Worm (Caenorhabditis elegans) whole organism, late embryonic: ENCODE measurements around the gene sri-6.

ENCODE experiments used
- C38D4.7 ChIP-seq: fragments of 200-800 bp; sonication (Bioruptor generic); optimal IDR thresholded peaks from 2 replicates; lab custom pipeline; 2018; ENCODE audit warnings: mild to moderate bottlenecking, missing genetic modification characterization, moderate library complexity, missing compliant biosample characterization
- K02D7.2 ChIP-seq: sonication (generic microtip); optimal IDR thresholded peaks from 2 replicates; lab custom pipeline; 2017; ENCODE audit warnings: mild to moderate bottlenecking, missing genetic modification characterization, missing compliant biosample characterization
- K09A11.1 ChIP-seq: sonication (generic microtip); optimal IDR thresholded peaks from 2 replicates; lab custom pipeline; 2017; ENCODE audit warnings: antibody characterized with exemption, mild to moderate bottlenecking, missing genetic modification characterization, missing compliant biosample characterization; ENCODE audit not compliant: insufficient read depth
- Y22D7AL.16 ChIP-seq: sonication (generic microtip); optimal IDR thresholded peaks from 2 replicates; lab custom pipeline; 2016; ENCODE audit warnings: missing genetic modification characterization, missing compliant biosample characterization
- ama-1 ChIP-seq: fragments of 150-350 bp; optimal IDR thresholded peaks from 2 replicates; lab custom pipeline; 2014
- ceh-14 ChIP-seq: sonication (generic microtip); optimal IDR thresholded peaks from 2 replicates; lab custom pipeline; 2016; ENCODE audit warnings: missing genotype, missing genetic modification characterization, missing compliant biosample characterization
- ceh-18 ChIP-seq: sonication (generic microtip); optimal IDR thresholded peaks from 2 replicates; lab custom pipeline; 2016; ENCODE audit warnings: missing genetic modification characterization, missing compliant biosample characterization
- ceh-19 ChIP-seq: fragments of 200-800 bp; sonication (Bioruptor generic); optimal IDR thresholded peaks from 2 replicates; lab custom pipeline; 2018; ENCODE audit warnings: mild to moderate bottlenecking, missing genetic modification characterization, missing compliant biosample characterization
- ceh-2 ChIP-seq: sonication (generic microtip); optimal IDR thresholded peaks from 2 replicates; lab custom pipeline; 2016; ENCODE audit warnings: missing genotype, missing genetic modification characterization, missing compliant biosample characterization
- ceh-31 ChIP-seq: sonication (generic microtip); optimal IDR thresholded peaks from 2 replicates; lab custom pipeline; 2016; ENCODE audit warnings: missing genetic modification characterization, missing compliant biosample characterization
- ceh-6 ChIP-seq: fragments of 200-800 bp; sonication (Bioruptor generic); optimal IDR thresholded peaks from 2 replicates; lab custom pipeline; 2018; ENCODE audit warnings: mild to moderate bottlenecking, missing genetic modification characterization, missing compliant biosample characterization
- ceh-9 ChIP-seq: sonication (generic microtip); optimal IDR thresholded peaks from 2 replicates; lab custom pipeline; 2016; ENCODE audit warnings: mild to moderate bottlenecking, missing genetic modification characterization, inconsistent platforms, missing compliant biosample characterization
- che-1 ChIP-seq: sonication (generic microtip); optimal IDR thresholded peaks from 2 replicates; lab custom pipeline; 2016; ENCODE audit warnings: mild to moderate bottlenecking, missing genetic modification characterization, missing compliant biosample characterization
- dmd-4 ChIP-seq: sonication (generic microtip); optimal IDR thresholded peaks from 2 replicates; lab custom pipeline; 2016; ENCODE audit warnings: borderline replicate concordance, missing genetic modification characterization, missing compliant biosample characterization
- elt-2 ChIP-seq: sonication (generic microtip); optimal IDR thresholded peaks from 2 replicates; lab custom pipeline; 2016; ENCODE audit warnings: missing genetic modification reagents, missing genetic modification characterization, missing compliant biosample characterization
- elt-4 ChIP-seq: sonication (generic microtip); optimal IDR thresholded peaks from 2 replicates; lab custom pipeline; 2016; ENCODE audit warnings: missing genetic modification characterization, missing compliant biosample characterization
- ets-4 ChIP-seq: sonication (generic microtip); optimal IDR thresholded peaks from 2 replicates; lab custom pipeline; 2016; ENCODE audit warnings: missing genetic modification characterization, missing compliant biosample characterization
- eyg-1 ChIP-seq: sonication (generic microtip); optimal IDR thresholded peaks from 2 replicates; lab custom pipeline; 2016; ENCODE audit warnings: missing genotype, missing genetic modification characterization, missing compliant biosample characterization
- fax-1 ChIP-seq: sonication (generic microtip); optimal IDR thresholded peaks from 2 replicates; lab custom pipeline; 2016; ENCODE audit warnings: missing genotype, missing genetic modification characterization, missing compliant biosample characterization
- hlh-13 ChIP-seq: fragments of 200-800 bp; sonication (Bioruptor generic); optimal IDR thresholded peaks from 2 replicates; lab custom pipeline; 2018; ENCODE audit warnings: mild to moderate bottlenecking, missing genetic modification characterization, missing compliant biosample characterization
- hlh-30 ChIP-seq: sonication (generic microtip); optimal IDR thresholded peaks from 2 replicates; lab custom pipeline; 2017; ENCODE audit warnings: antibody characterized with exemption, missing genetic modification characterization, missing compliant biosample characterization; ENCODE audit not compliant: insufficient read depth
- hlh-8 ChIP-seq: sonication (generic microtip); optimal IDR thresholded peaks from 2 replicates; lab custom pipeline; 2016; ENCODE audit warnings: missing genotype, missing genetic modification characterization, missing compliant biosample characterization
- lim-6 ChIP-seq: sonication (generic microtip); optimal IDR thresholded peaks from 2 replicates; lab custom pipeline; 2016; ENCODE audit warnings: missing genetic modification characterization, missing compliant biosample characterization
- madf-2 ChIP-seq: sonication (generic microtip); optimal IDR thresholded peaks from 2 replicates; lab custom pipeline; 2017; ENCODE audit warnings: missing genetic modification characterization, missing compliant biosample characterization
- mec-3 ChIP-seq: sonication (generic microtip); optimal IDR thresholded peaks from 2 replicates; lab custom pipeline; 2016; ENCODE audit warnings: borderline replicate concordance, missing genetic modification characterization, missing compliant biosample characterization
- nfya-1 ChIP-seq: sonication (generic microtip); optimal IDR thresholded peaks from 2 replicates; lab custom pipeline; 2017; ENCODE audit warnings: missing genetic modification characterization, mild to moderate bottlenecking, missing compliant biosample characterization, antibody characterized with exemption, moderate library complexity
- pha-4 ChIP-seq: fragments of 150-350 bp; optimal IDR thresholded peaks from 2 replicates; lab custom pipeline; 2018; ENCODE audit warnings: missing biosample characterization, missing genetic modification reagents, missing genetic modification characterization
- rnt-1 ChIP-seq: sonication (generic microtip); optimal IDR thresholded peaks from 2 replicates; lab custom pipeline; 2016; ENCODE audit warnings: missing genetic modification characterization, missing compliant biosample characterization
- sox-4 ChIP-seq: sonication (generic microtip); optimal IDR thresholded peaks from 2 replicates; lab custom pipeline; 2017; ENCODE audit warnings: mild to moderate bottlenecking, missing genetic modification characterization, inconsistent platforms, missing compliant biosample characterization
- tbx-2 ChIP-seq: sonication (generic microtip); optimal IDR thresholded peaks from 2 replicates; lab custom pipeline; 2016; ENCODE audit warnings: missing genetic modification characterization, missing compliant biosample characterization
- unc-42 ChIP-seq: sonication (generic microtip); optimal IDR thresholded peaks from 2 replicates; lab custom pipeline; 2016; ENCODE audit warnings: missing genotype, missing genetic modification characterization, missing compliant biosample characterization

sri-6 gene

ce11 chrV:13161052-13161451 lies 24.4 kb upstream of the sri-6 start:
- no peak for TF ChIP-seq dmd-4 (tag; lab: Kevin White, UChicago)
- TF ChIP-seq fax-1 (tag; lab: Kevin White, UChicago) = no peak
- no peak for TF ChIP-seq pha-4 (tag; lab: Kevin White, UChicago)

ce11 chrV:13162885-13163284 lies 22.6 kb upstream of the sri-6 start:
- no peak for TF ChIP-seq tbx-2 (tag; lab: Kevin White, UChicago)

ce11 chrV:13163841-13164240 lies 21.6 kb upstream of the sri-6 start:
- no peak for TF ChIP-seq K02D7.2 (tag; lab: Kevin White, UChicago)
- TF ChIP-seq che-1 (tag; lab: Kevin White, UChicago) = no peak
- no peak for TF ChIP-seq ceh-2 (tag; lab: Kevin White, UChicago)
- TF ChIP-seq eyg-1 (tag; lab: Kevin White, UChicago) = no peak
- TF ChIP-seq sox-4 (tag; lab: Kevin White, UChicago) = no peak
- TF ChIP-seq ama-1 (lab: Kevin White, UChicago) = no peak
- no peak for TF ChIP-seq C38D4.7 (GFP tag; lab: Kevin White, UChicago)
- TF ChIP-seq nfya-1 (tag; lab: Kevin White, UChicago) = no peak
- no peak for TF ChIP-seq fax-1 (tag; lab: Kevin White, UChicago)
- no peak for TF ChIP-seq rnt-1 (tag; lab: Kevin White, UChicago)
- TF ChIP-seq lim-6 (tag; lab: Kevin White, UChicago) = no peak

- peak; percentile 94 for TF ChIP-seq unc-42 (tag; lab: Kevin White, UChicago)
- no peak for TF ChIP-seq ets-4
- no peak for TF ChIP-seq K02D7.2 (tag; lab: Kevin White, UChicago)
These were observed 20.2 kb upstream of the sri-6 start for ce11 chrV:13165244-13165643.

ce11 chrV:13166582-13166981 lies 18.9 kb upstream of the sri-6 start:
- TF ChIP-seq ceh-9 (no peak), ceh-6 (no peak), hlh-30 (tag; lab: Kevin White, UChicago) (peak; percentile 15), elt-4 (no peak), unc-42 (tag; lab: Kevin White, UChicago) (peak; percentile 22), Y22D7AL.16 (tag; lab: Kevin White, UChicago) (no peak), che-1 (tag; lab: Kevin White, UChicago) (no peak)

ce11 chrV:13170497-13170896 lies 15.0 kb upstream of the sri-6 start:
- TF ChIP-seq ceh-14 (tag; lab: Kevin White, UChicago) (peak; percentile 32), elt-4 (no peak), ceh-18 (tag; lab: Kevin White, UChicago) (no peak), ceh-19 (no peak), ama-1 (lab: Kevin White, UChicago) (no peak), madf-2 (no peak), K09A11.1 (tag; lab: Kevin White, UChicago) (no peak), hlh-8 (tag; lab: Kevin White, UChicago) (no peak), ceh-31 (tag; lab: Kevin White, UChicago) (peak; percentile 0), hlh-13 (GFP tag; lab: Kevin White, UChicago) (no peak), unc-42 (tag; lab: Kevin White, UChicago) (peak; percentile 74)

ce11 chrV:13173718-13174117 lies 11.8 kb upstream of the sri-6 start:
- TF ChIP-seq mec-3 (no peak), elt-2 (tag; lab: Kevin White, UChicago) (peak; percentile 23)
